Worm (Caenorhabditis elegans) whole organism, early embryonic: ENCODE data around the gene F53B7.4.

ENCODE experiments used
- F13C5.2 ChIP-seq: sonication (generic microtip); optimal IDR thresholded peaks from 2 replicates; lab custom pipeline; 2017; ENCODE audit warnings: mild to moderate bottlenecking, missing genetic modification characterization, inconsistent platforms, missing compliant biosample characterization
- aly-1 ChIP-seq: sonication (generic microtip); optimal IDR thresholded peaks from 2 replicates; lab custom pipeline; 2016; ENCODE audit warnings: missing genetic modification characterization, missing compliant biosample characterization
- ama-1 ChIP-seq: fragments of 150-350 bp; optimal IDR thresholded peaks from 2 replicates; lab custom pipeline; 2014
- ceh-36 ChIP-seq: sonication (generic microtip); optimal IDR thresholded peaks from 2 replicates; lab custom pipeline; 2016; ENCODE audit warnings: missing genetic modification characterization, inconsistent platforms, missing compliant biosample characterization
- ets-7 ChIP-seq: sonication (generic microtip); optimal IDR thresholded peaks from 2 replicates; lab custom pipeline; 2016; ENCODE audit warnings: missing genotype, missing genetic modification characterization, missing compliant biosample characterization
- flt-1 ChIP-seq: fragments of 200-800 bp; sonication (Bioruptor generic); IDR thresholded peaks from 2 replicates; pipeline ENCODE4 v1.3.6; 2022; ENCODE audit warnings: missing genetic modification characterization, missing compliant biosample characterization
- hmbx-1 ChIP-seq: sonication (generic microtip); optimal IDR thresholded peaks from 2 replicates; lab custom pipeline; 2016; ENCODE audit warnings: mild to moderate bottlenecking, missing genetic modification characterization, missing compliant biosample characterization
- hnd-1 ChIP-seq: sonication (generic microtip); optimal IDR thresholded peaks from 2 replicates; lab custom pipeline; 2016; ENCODE audit warnings: missing genetic modification characterization, missing compliant biosample characterization
- pes-1 ChIP-seq: fragments of 200-800 bp; sonication (Bioruptor generic); IDR thresholded peaks from 2 replicates; pipeline ENCODE4 v1.3.6; 2022; ENCODE audit warnings: missing genetic modification reagents, missing genetic modification characterization, missing compliant biosample characterization
- scrt-1 ChIP-seq: fragments of 200-800 bp; sonication (Bioruptor generic); IDR thresholded peaks from 2 replicates; pipeline ENCODE4 v1.3.6; 2022; ENCODE audit warnings: missing genetic modification characterization, missing compliant biosample characterization
- sea-1 ChIP-seq: fragments of 200-800 bp; sonication (Bioruptor generic); conservative IDR thresholded peaks from 2 replicates; pipeline ENCODE4 v1.3.6; 2022; ENCODE audit warnings: missing genetic modification characterization, missing compliant biosample characterization
- tbx-11 ChIP-seq: fragments of 200-800 bp; sonication (Bioruptor generic); IDR thresholded peaks from 2 replicates; pipeline ENCODE4 v1.3.6; 2022; ENCODE audit warnings: missing genetic modification characterization, missing compliant biosample characterization
- tra-4 ChIP-seq: sonication (generic microtip); optimal IDR thresholded peaks from 2 replicates; lab custom pipeline; 2017; ENCODE audit warnings: missing genetic modification characterization, missing compliant biosample characterization

DNA sequence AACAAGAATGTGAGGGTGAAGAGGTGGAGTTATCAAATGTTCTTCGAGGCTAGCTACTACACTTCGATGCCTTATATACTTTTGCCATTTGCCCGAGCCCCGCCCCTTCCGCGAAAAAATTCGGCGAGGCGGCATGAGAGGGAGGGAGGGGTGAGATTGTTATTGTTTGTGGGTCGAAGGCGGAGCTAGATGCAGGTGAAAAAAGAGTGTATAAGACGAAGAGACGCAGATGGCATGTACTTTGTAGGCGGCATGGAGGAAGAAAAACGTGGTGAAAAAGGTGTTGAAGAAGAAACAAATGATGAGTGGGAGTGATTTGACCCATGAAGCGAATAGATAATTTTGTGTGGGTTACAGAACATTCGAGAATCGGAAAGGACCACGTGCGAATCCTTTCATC, 10.1 kb upstream of the F53B7.4 start, which contains the start of gene C13G3.1:
- TF ChIP-seq ama-1 (lab: Kevin White, UChicago) (no peak), F13C5.2 (no peak), flt-1 (GFP tag; lab: Robert Waterston, UW) (no peak), scrt-1 (GFP tag; lab: Robert Waterston, UW) (no peak), hmbx-1 (no peak), sea-1 (GFP tag; lab: Robert Waterston, UW) (no peak), hnd-1 (tag; lab: Kevin White, UChicago) (no peak), ceh-36 (tag; lab: Kevin White, UChicago) (no peak), tbx-11 (GFP tag; lab: Robert Waterston, UW) (no peak), ets-7 (tag; lab: Kevin White, UChicago) (no peak), aly-1 (no peak), pes-1 (GFP tag; lab: Robert Waterston, UW) (no peak), tra-4 (tag; lab: Kevin White, UChicago) (no peak)
